Worm (Caenorhabditis elegans) whole organism, late embryonic: Measurements from ENCODE around the gene srt-36.

Source experiments
- F13H6.1 ChIP-seq: sonication (generic microtip); optimal IDR thresholded peaks from 2 replicates; lab custom pipeline; 2016; ENCODE audit warnings: missing genetic modification characterization, missing compliant biosample characterization
- K09A11.1 ChIP-seq: sonication (generic microtip); optimal IDR thresholded peaks from 2 replicates; lab custom pipeline; 2017; ENCODE audit warnings: antibody characterized with exemption, mild to moderate bottlenecking, missing genetic modification characterization, missing compliant biosample characterization; ENCODE audit not compliant: insufficient read depth
- Y22D7AL.16 ChIP-seq: sonication (generic microtip); optimal IDR thresholded peaks from 2 replicates; lab custom pipeline; 2016; ENCODE audit warnings: missing genetic modification characterization, missing compliant biosample characterization
- gmeb-2 ChIP-seq: sonication (generic microtip); optimal IDR thresholded peaks from 2 replicates; lab custom pipeline; 2016; ENCODE audit warnings: missing genetic modification characterization, inconsistent platforms, missing compliant biosample characterization
- nhr-11 ChIP-seq: fragments of 150-350 bp; optimal IDR thresholded peaks from 2 replicates; lab custom pipeline; 2014; ENCODE audit warnings: missing biosample characterization, missing genetic modification characterization
- npax-4 ChIP-seq: sonication (generic microtip); optimal IDR thresholded peaks from 2 replicates; lab custom pipeline; 2016; ENCODE audit warnings: missing genetic modification characterization, missing compliant biosample characterization
- pha-4 ChIP-seq: fragments of 150-350 bp; optimal IDR thresholded peaks from 2 replicates; lab custom pipeline; 2018; ENCODE audit warnings: missing biosample characterization, missing genetic modification reagents, missing genetic modification characterization

ce11 chrV:4304240-4304639, 36.1 kb upstream of the srt-36 start:
- TF ChIP-seq npax-4 (tag; lab: Kevin White, UChicago): no peak
- no peak for TF ChIP-seq pha-4
- no peak for TF ChIP-seq K09A11.1 (tag; lab: Kevin White, UChicago)
- TF ChIP-seq gmeb-2 (tag; lab: Kevin White, UChicago): no peak
- no peak for TF ChIP-seq F13H6.1 (tag; lab: Kevin White, UChicago)
- TF ChIP-seq nhr-11: no peak
- TF ChIP-seq Y22D7AL.16: no peak
